Worm (Caenorhabditis elegans) whole organism, young adult: Measurements from ENCODE around the gene knl-3.

ENCODE experiments used
- B0035.1 ChIP-seq: sonication (generic microtip); optimal IDR thresholded peaks from 2 replicates; lab custom pipeline; 2016; ENCODE audit warnings: missing genetic modification characterization, mild to moderate bottlenecking, missing compliant biosample characterization, missing genotype, missing genetic modification reagents
- B0261.1 ChIP-seq: sonication (generic microtip); optimal IDR thresholded peaks from 2 replicates; lab custom pipeline; 2016; ENCODE audit warnings: mild to moderate bottlenecking, missing genetic modification characterization, moderate library complexity, missing compliant biosample characterization
- B0336.3 ChIP-seq: fragments of 200-800 bp; sonication (Bioruptor generic); IDR thresholded peaks from 2 replicates; pipeline ENCODE4 v1.3.6; 2022; ENCODE audit warnings: missing genetic modification characterization, missing compliant biosample characterization
- F10E7.11 ChIP-seq: sonication (generic microtip); optimal IDR thresholded peaks from 2 replicates; lab custom pipeline; 2017; ENCODE audit warnings: mild to moderate bottlenecking, missing genetic modification characterization, moderate library complexity, missing compliant biosample characterization
- F22D6.2 ChIP-seq: sonication (generic microtip); optimal IDR thresholded peaks from 2 replicates; lab custom pipeline; 2016; ENCODE audit warnings: mild to moderate bottlenecking, missing genetic modification characterization, missing compliant biosample characterization
- F37B4.10 ChIP-seq: fragments of 200-800 bp; sonication (Bioruptor generic); IDR thresholded peaks from 2 replicates; pipeline ENCODE4 v1.3.6; 2022; ENCODE audit warnings: missing genetic modification characterization, missing compliant biosample characterization
- F39B2.1 ChIP-seq: fragments of 200-800 bp; sonication (Bioruptor generic); IDR thresholded peaks from 2 replicates; pipeline ENCODE4 v1.3.6; 2022; ENCODE audit warnings: missing genetic modification reagents, missing genetic modification characterization, missing compliant biosample characterization
- F49E8.2 ChIP-seq: sonication (generic microtip); optimal IDR thresholded peaks from 3 replicates; lab custom pipeline; 2017; ENCODE audit warnings: missing genetic modification characterization, mild to moderate bottlenecking, missing compliant biosample characterization, antibody characterized with exemption, moderate library complexity; ENCODE audit not compliant: insufficient read depth
- F57C9.4 ChIP-seq: sonication (generic microtip); optimal IDR thresholded peaks from 2 replicates; lab custom pipeline; 2017; ENCODE audit warnings: mild to moderate bottlenecking, missing genetic modification characterization, missing compliant biosample characterization
- T26A5.8 ChIP-seq: sonication (generic microtip); optimal IDR thresholded peaks from 2 replicates; lab custom pipeline; 2016; ENCODE audit warnings: missing genetic modification characterization, missing compliant biosample characterization
- Y79H2A.3 ChIP-seq: fragments of 200-800 bp; sonication (Bioruptor generic); conservative IDR thresholded peaks from 2 replicates; pipeline ENCODE4 v1.3.6; 2022; ENCODE audit warnings: missing genetic modification reagents, missing genetic modification characterization, missing compliant biosample characterization
- akir-1 ChIP-seq: fragments of 200-800 bp; sonication (Bioruptor generic); optimal IDR thresholded peaks from 2 replicates; lab custom pipeline; 2018; ENCODE audit warnings: mild to moderate bottlenecking, missing genetic modification characterization, moderate library complexity, missing compliant biosample characterization
- aptf-2 ChIP-seq: fragments of 200-800 bp; sonication (Bioruptor generic); conservative IDR thresholded peaks from 2 replicates; pipeline ENCODE4 v1.3.6; 2022; ENCODE audit warnings: missing genetic modification reagents, missing genetic modification characterization, missing compliant biosample characterization
- attf-5 ChIP-seq: fragments of 200-800 bp; sonication (Bioruptor generic); optimal IDR thresholded peaks from 2 replicates; lab custom pipeline; 2018; ENCODE audit warnings: mild to moderate bottlenecking, missing genetic modification characterization, missing compliant biosample characterization
- bed-1 ChIP-seq: fragments of 200-800 bp; sonication (Bioruptor generic); IDR thresholded peaks from 2 replicates; pipeline ENCODE4 v1.3.6; 2022; ENCODE audit warnings: missing genetic modification reagents, missing genetic modification characterization, missing compliant biosample characterization
- ccch-3 ChIP-seq: fragments of 200-800 bp; sonication (Bioruptor generic); optimal IDR thresholded peaks from 2 replicates; lab custom pipeline; 2018; ENCODE audit warnings: mild to moderate bottlenecking, missing genetic modification characterization, missing compliant biosample characterization
- cebp-2 ChIP-seq: fragments of 200-800 bp; sonication (Bioruptor generic); IDR thresholded peaks from 2 replicates; pipeline ENCODE4 v1.3.6; 2022; ENCODE audit warnings: missing genetic modification characterization, missing compliant biosample characterization
- ceh-40 ChIP-seq: fragments of 200-800 bp; sonication (Bioruptor generic); IDR thresholded peaks from 2 replicates; pipeline ENCODE4 v1.3.6; 2022; ENCODE audit warnings: missing genetic modification characterization, missing compliant biosample characterization
- ceh-79 ChIP-seq: sonication (generic microtip); optimal IDR thresholded peaks from 2 replicates; lab custom pipeline; 2017; ENCODE audit warnings: mild to moderate bottlenecking, missing genetic modification characterization, missing compliant biosample characterization
- chd-7 ChIP-seq: sonication (generic microtip); optimal IDR thresholded peaks from 2 replicates; lab custom pipeline; 2016; ENCODE audit warnings: mild to moderate bottlenecking, missing genetic modification characterization, moderate library complexity, missing compliant biosample characterization
- dox-1 ChIP-seq: fragments of 200-800 bp; sonication (Bioruptor generic); IDR thresholded peaks from 2 replicates; pipeline ENCODE4 v1.3.6; 2022; ENCODE audit warnings: missing genetic modification reagents, missing genetic modification characterization, missing compliant biosample characterization
- efl-1 ChIP-seq: fragments of 150-350 bp; optimal IDR thresholded peaks from 2 replicates; lab custom pipeline; 2014; ENCODE audit warnings: missing biosample characterization, missing genetic modification reagents, missing genetic modification characterization
- egl-18 ChIP-seq: fragments of 200-800 bp; sonication (Bioruptor generic); IDR thresholded peaks from 2 replicates; pipeline ENCODE4 v1.3.6; 2022; ENCODE audit warnings: missing genetic modification reagents, missing genetic modification characterization, missing compliant biosample characterization
- ekl-4 ChIP-seq: fragments of 200-800 bp; sonication (Bioruptor generic); IDR thresholded peaks from 2 replicates; pipeline ENCODE4 v1.3.6; 2022; ENCODE audit warnings: missing genetic modification reagents, missing genetic modification characterization, missing compliant biosample characterization
- ets-4 ChIP-seq: fragments of 200-800 bp; sonication (Bioruptor generic); optimal IDR thresholded peaks from 2 replicates; lab custom pipeline; 2018; ENCODE audit warnings: mild to moderate bottlenecking, missing genetic modification characterization, missing compliant biosample characterization
- gei-17 ChIP-seq: fragments of 200-800 bp; sonication (Bioruptor generic); optimal IDR thresholded peaks from 2 replicates; lab custom pipeline; 2018; ENCODE audit warnings: mild to moderate bottlenecking, missing genetic modification characterization, missing compliant biosample characterization
- him-1 ChIP-seq: sonication (generic microtip); optimal IDR thresholded peaks from 2 replicates; lab custom pipeline; 2016; ENCODE audit warnings: missing genotype, missing genetic modification reagents, missing genetic modification characterization, missing compliant biosample characterization
- hsf-1 ChIP-seq: fragments of 200-800 bp; sonication (Bioruptor generic); IDR thresholded peaks from 2 replicates; pipeline ENCODE4 v1.3.6; 2022; ENCODE audit warnings: missing genetic modification reagents, missing genetic modification characterization, missing compliant biosample characterization
- lag-1 ChIP-seq: fragments of 200-800 bp; sonication (Bioruptor generic); IDR thresholded peaks from 2 replicates; pipeline ENCODE4 v1.3.6; 2022; ENCODE audit warnings: missing genetic modification reagents, missing genetic modification characterization, missing compliant biosample characterization
- lin-35 ChIP-seq, 3 experiments: fragments of 150-350 bp in 2 of 3; sonication (generic microtip) in 1 of 3; optimal IDR thresholded peaks; 2 replicates each; lab custom pipeline; 2014 to 2018; ENCODE audit warnings: missing biosample characterization in 3 of 3, missing genetic modification characterization in 3 of 3, missing genetic modification reagents in 3 of 3
- lsy-27 ChIP-seq: sonication (generic microtip); optimal IDR thresholded peaks from 2 replicates; lab custom pipeline; 2017; ENCODE audit warnings: missing genetic modification characterization, mild to moderate bottlenecking, missing compliant biosample characterization, antibody characterized with exemption, missing genotype, borderline replicate concordance; ENCODE audit not compliant: insufficient read depth
- madf-10 ChIP-seq: sonication (generic microtip); optimal IDR thresholded peaks from 2 replicates; lab custom pipeline; 2016; ENCODE audit warnings: mild to moderate bottlenecking, missing genetic modification characterization, missing compliant biosample characterization
- madf-3 ChIP-seq: fragments of 200-800 bp; sonication (Bioruptor generic); IDR thresholded peaks from 2 replicates; pipeline ENCODE4 v1.3.6; 2022; ENCODE audit warnings: missing genetic modification reagents, missing genetic modification characterization, missing compliant biosample characterization
- madf-6 ChIP-seq: fragments of 200-800 bp; sonication (Bioruptor generic); IDR thresholded peaks from 2 replicates; pipeline ENCODE4 v1.3.6; 2022; ENCODE audit warnings: missing genetic modification reagents, missing genetic modification characterization, missing compliant biosample characterization
- madf-8 ChIP-seq: fragments of 200-800 bp; sonication (Bioruptor generic); conservative IDR thresholded peaks from 2 replicates; pipeline ENCODE4 v1.3.6; 2022; ENCODE audit warnings: missing genetic modification reagents, missing genetic modification characterization, missing compliant biosample characterization
- mel-28 ChIP-seq: sonication (generic microtip); optimal IDR thresholded peaks from 2 replicates; lab custom pipeline; 2016; ENCODE audit warnings: borderline replicate concordance, mild to moderate bottlenecking, missing genetic modification characterization, missing compliant biosample characterization
- mxl-1 ChIP-seq: sonication (generic microtip); optimal IDR thresholded peaks from 2 replicates; lab custom pipeline; 2016; ENCODE audit warnings: missing genetic modification characterization, missing compliant biosample characterization
- nfya-1 ChIP-seq: sonication (generic microtip); optimal IDR thresholded peaks from 2 replicates; lab custom pipeline; 2017; ENCODE audit warnings: antibody characterized with exemption, missing compliant biosample characterization, missing genetic modification characterization, borderline replicate concordance; ENCODE audit not compliant: insufficient read depth
- repo-1 ChIP-seq: sonication (generic microtip); optimal IDR thresholded peaks from 2 replicates; lab custom pipeline; 2017; ENCODE audit warnings: mild to moderate bottlenecking, missing genetic modification characterization, missing compliant biosample characterization
- rpc-1 ChIP-seq, 2 experiments: fragments of 150-350 bp in 1 of 2; sonication (generic microtip) in 1 of 2; optimal IDR thresholded peaks; 2 replicates each; lab custom pipeline; 2014 to 2018; ENCODE audit warnings: missing biosample characterization in 1 of 2, missing genetic modification characterization in 1 of 2, missing genetic modification reagents in 1 of 2, missing genotype in 1 of 2
- sdz-38 ChIP-seq: sonication (generic microtip); optimal IDR thresholded peaks from 2 replicates; lab custom pipeline; 2016; ENCODE audit warnings: missing genotype, missing genetic modification characterization, missing compliant biosample characterization
- tbp1 ChIP-seq: fragments of 200-800 bp; sonication (Bioruptor generic); optimal IDR thresholded peaks from 2 replicates; lab custom pipeline; 2018; ENCODE audit warnings: mild to moderate bottlenecking, missing genetic modification characterization, missing compliant biosample characterization
- tlf-1 ChIP-seq: fragments of 200-800 bp; sonication (Bioruptor generic); optimal IDR thresholded peaks from 2 replicates; lab custom pipeline; 2018; ENCODE audit warnings: mild to moderate bottlenecking, missing genetic modification characterization, missing compliant biosample characterization
- unc-62 ChIP-seq: fragments of 150-350 bp; optimal IDR thresholded peaks from 2 replicates; lab custom pipeline; 2014; ENCODE audit warnings: missing biosample characterization, missing genetic modification reagents, missing genetic modification characterization
- xnd-1 ChIP-seq: sonication (generic microtip); optimal IDR thresholded peaks from 2 replicates; lab custom pipeline; 2016; ENCODE audit warnings: missing genotype, missing genetic modification reagents, missing genetic modification characterization, missing compliant biosample characterization
- ztf-22 ChIP-seq: fragments of 200-800 bp; sonication (Bioruptor generic); optimal IDR thresholded peaks from 2 replicates; lab custom pipeline; 2018; ENCODE audit warnings: mild to moderate bottlenecking, missing genetic modification characterization, moderate library complexity, missing compliant biosample characterization
- ztf-25 ChIP-seq: fragments of 200-800 bp; sonication (Bioruptor generic); IDR thresholded peaks from 2 replicates; pipeline ENCODE4 v1.3.6; 2022; ENCODE audit warnings: missing genetic modification reagents, missing genetic modification characterization, missing compliant biosample characterization
- ztf-3 ChIP-seq: fragments of 200-800 bp; sonication (Bioruptor generic); optimal IDR thresholded peaks from 2 replicates; lab custom pipeline; 2018; ENCODE audit warnings: mild to moderate bottlenecking, missing genetic modification characterization, missing compliant biosample characterization
- ztf-6 ChIP-seq: fragments of 200-800 bp; sonication (Bioruptor generic); IDR thresholded peaks from 2 replicates; pipeline ENCODE4 v1.3.6; 2022; ENCODE audit warnings: missing genetic modification reagents, missing genetic modification characterization, missing compliant biosample characterization

Gene knl-3

DNA sequence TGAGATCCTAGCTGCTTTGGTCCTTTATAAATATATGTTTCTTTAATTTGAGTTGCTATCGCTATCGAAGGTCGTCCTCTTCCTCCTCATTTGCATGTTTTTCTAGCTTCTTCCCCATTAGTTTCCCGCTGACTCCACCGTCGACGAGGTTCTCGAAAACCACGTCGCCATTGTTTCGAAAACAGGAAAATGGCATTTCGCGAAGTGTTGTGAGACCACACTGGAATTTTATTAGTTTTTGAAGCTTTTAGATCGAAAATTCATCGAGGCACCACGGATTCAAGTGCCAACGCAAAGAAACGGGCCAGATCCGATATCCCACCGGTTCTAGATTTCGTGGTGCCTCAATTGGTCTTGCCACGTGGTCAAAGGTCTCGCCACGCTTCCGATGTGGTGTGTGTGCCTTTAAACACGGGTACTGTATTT is 1.5 kb downstream of the knl-3 start (continued):
- TF ChIP-seq madf-3 (GFP tag; lab: Robert Waterston, UW) (peak; percentile 60; the same call in 1 of the 2 replicates), hsf-1 (GFP tag; lab: Robert Waterston, UW) (peak; percentile 59; the same call in 1 of the 2 replicates), madf-10 (tag; lab: Kevin White, UChicago) (no peak), tlf-1 (GFP tag; lab: Kevin White, UChicago) (no peak), Y79H2A.3 (GFP tag; lab: Robert Waterston, UW) (peak; percentile 43; the same call in 1 of the 2 replicates), ets-4 (GFP tag; lab: Kevin White, UChicago) (no peak), repo-1 (no peak), xnd-1 (peak; percentile 46), ztf-25 (GFP tag; lab: Robert Waterston, UW) (peak; percentile 19; the same call in 1 of the 2 replicates), ekl-4 (GFP tag; lab: Robert Waterston, UW) (peak; percentile 59; the same call in 1 of the 2 replicates), aptf-2 (GFP tag; lab: Robert Waterston, UW) (no peak), B0261.1 (no peak), mxl-1 (tag; lab: Kevin White, UChicago) (no peak), cebp-2 (no peak), B0336.3 (GFP tag; lab: Robert Waterston, UW) (peak; percentile 65), ccch-3 (GFP tag; lab: Kevin White, UChicago) (no peak), lag-1 (GFP tag; lab: Robert Waterston, UW) (no peak), F22D6.2 (tag; lab: Kevin White, UChicago) (no peak), F37B4.10 (GFP tag; lab: Robert Waterston, UW) (no peak), efl-1 (GFP tag; lab: Kevin White, UChicago) (peak; percentile 51), madf-6 (GFP tag; lab: Robert Waterston, UW) (peak; percentile 70), mel-28 (tag; lab: Kevin White, UChicago) (no peak), madf-8 (GFP tag; lab: Robert Waterston, UW) (peak; percentile 25; the same call in 1 of the 2 replicates), bed-1 (no peak), egl-18 (GFP tag; lab: Robert Waterston, UW) (no peak), F39B2.1 (GFP tag; lab: Robert Waterston, UW) (no peak), lin-35 (GFP tag; optimal IDR thresholded peaks at IDR 0.05; lab: Kevin White, UChicago) (no peak), rpc-1 (optimal IDR thresholded peaks at IDR 0.05; lab: Kevin White, UChicago) (no peak), rpc-1 (tag; optimal IDR thresholded peaks at IDR 0.05; lab: Kevin White, UChicago) (no peak), lsy-27 (no peak), gei-17 (GFP tag; lab: Kevin White, UChicago) (no peak), ztf-22 (GFP tag; lab: Kevin White, UChicago) (no peak), dox-1 (GFP tag; lab: Robert Waterston, UW) (peak; percentile 74), ceh-79 (tag; lab: Kevin White, UChicago) (no peak), nfya-1 (tag; lab: Kevin White, UChicago) (no peak), ztf-3 (GFP tag; lab: Kevin White, UChicago) (no peak), akir-1 (GFP tag; lab: Kevin White, UChicago) (no peak), him-1 (tag; lab: Kevin White, UChicago) (no peak), chd-7 (no peak), attf-5 (GFP tag; lab: Kevin White, UChicago) (no peak), F10E7.11 (tag; lab: Kevin White, UChicago) (no peak), F49E8.2 (peak; percentile 54), T26A5.8 (tag; lab: Kevin White, UChicago) (no peak), tbp1 (GFP tag; lab: Kevin White, UChicago) (peak; percentile 29), unc-62 (GFP tag; lab: Kevin White, UChicago) (no peak), ztf-6 (no peak), ceh-40 (GFP tag; lab: Robert Waterston, UW) (no peak), sdz-38 (tag; lab: Kevin White, UChicago) (no peak), F57C9.4 (tag; lab: Kevin White, UChicago) (no peak), B0035.1 (tag; lab: Kevin White, UChicago) (no peak)
